Worm (Caenorhabditis elegans) whole organism, L1 larva: ENCODE measurements around the gene F32A11.1.

Source experiments
- ces-1 ChIP-seq: fragments of 150-350 bp; optimal IDR thresholded peaks from 2 replicates; lab custom pipeline; 2014; ENCODE audit warnings: missing biosample characterization, missing genetic modification reagents, missing genetic modification characterization
- dpl-1 ChIP-seq, 3 experiments: fragments of 150-350 bp in 2 of 3; sonication (generic microtip) in 1 of 3; optimal IDR thresholded peaks; 2 replicates each; lab custom pipeline; 2014 to 2017; ENCODE audit warnings: missing biosample characterization in 3 of 3, missing genetic modification characterization in 3 of 3, missing genetic modification reagents in 3 of 3
- hlh-17 ChIP-seq: fragments of 200-800 bp; sonication (Bioruptor generic); optimal IDR thresholded peaks from 2 replicates; lab custom pipeline; 2018; ENCODE audit warnings: missing genetic modification characterization, mild to moderate bottlenecking, missing compliant biosample characterization, moderate library complexity, borderline replicate concordance
- lsy-2 ChIP-seq, 2 experiments: fragments of 150-350 bp; optimal IDR thresholded peaks; 2 replicates each; lab custom pipeline; 2014; ENCODE audit warnings: missing biosample characterization in 2 of 2, missing genetic modification characterization in 2 of 2

DNA sequence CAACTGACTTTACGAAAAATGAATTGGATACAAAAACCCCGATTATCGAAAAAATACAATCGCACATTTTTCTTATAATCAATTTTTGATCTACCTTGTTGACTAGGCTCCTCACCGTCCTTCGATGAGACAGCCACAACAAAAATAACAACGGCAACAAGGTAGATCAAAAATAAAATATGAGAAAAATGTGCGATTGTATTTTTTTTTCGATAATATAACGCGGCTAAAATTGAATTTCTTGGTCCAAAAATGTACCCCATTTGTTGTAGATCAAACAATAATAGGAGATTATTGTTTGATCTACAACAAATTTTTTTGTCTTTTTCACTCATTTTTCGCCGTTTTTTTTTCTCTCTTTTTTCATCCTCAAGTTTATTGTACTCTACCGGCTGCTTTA lies 26.6 kb upstream of the F32A11.1 start:
- TF ChIP-seq ces-1: no peak
- no peak for TF ChIP-seq dpl-1 (GFP tag; optimal IDR thresholded peaks at IDR 0.05; lab: Kevin White, UChicago)
- no peak for TF ChIP-seq hlh-17 (GFP tag; lab: Kevin White, UChicago)
- no peak for TF ChIP-seq lsy-2 (tag; optimal IDR thresholded peaks at IDR 0.05; lab: Kevin White, UChicago)
